Worm (Caenorhabditis elegans) whole organism, L1 larva: ENCODE measurements around the gene cyp-13A10.

Experiments used
- ama-1 ChIP-seq: fragments of 150-350 bp; optimal IDR thresholded peaks from 2 replicates; lab custom pipeline; 2014
- ceh-8 ChIP-seq: fragments of 200-800 bp; sonication (Bioruptor generic); optimal IDR thresholded peaks from 2 replicates; lab custom pipeline; 2018; ENCODE audit warnings: mild to moderate bottlenecking, missing genetic modification characterization, moderate library complexity, missing compliant biosample characterization
- ceh-82 ChIP-seq, 3 experiments: fragments of 150-350 bp in 1 of 3; sonication (generic microtip) in 2 of 3; optimal IDR thresholded peaks; 2 replicates each; lab custom pipeline; 2014 to 2017; ENCODE audit warnings: missing biosample characterization in 3 of 3, missing genetic modification characterization in 3 of 3
- dpl-1 ChIP-seq, 3 experiments: fragments of 150-350 bp in 2 of 3; sonication (generic microtip) in 1 of 3; optimal IDR thresholded peaks; 2 replicates each; lab custom pipeline; 2014 to 2017; ENCODE audit warnings: missing biosample characterization in 3 of 3, missing genetic modification characterization in 3 of 3, missing genetic modification reagents in 3 of 3
- elt-2 ChIP-seq: sonication (generic microtip); optimal IDR thresholded peaks from 2 replicates; lab custom pipeline; 2016; ENCODE audit warnings: missing genetic modification characterization, mild to moderate bottlenecking, inconsistent platforms, missing compliant biosample characterization, missing genetic modification reagents
- elt-3 ChIP-seq, 6 experiments: fragments of 150-350 bp in 1 of 6; sonication (generic microtip); optimal IDR thresholded peaks; 2 replicates each; lab custom pipeline; 2017 to 2018; ENCODE audit warnings: missing biosample characterization in 6 of 6, missing genetic modification characterization in 6 of 6, inconsistent platforms in 1 of 6
- grh-1 ChIP-seq: fragments of 200-800 bp; sonication (Bioruptor generic); IDR thresholded peaks from 2 replicates; pipeline ENCODE4 v1.3.6; 2022; ENCODE audit warnings: missing genetic modification reagents, missing genetic modification characterization, missing compliant biosample characterization
- jun-1 ChIP-seq: fragments of 150-350 bp; optimal IDR thresholded peaks from 2 replicates; lab custom pipeline; 2014; ENCODE audit warnings: missing biosample characterization, missing genetic modification reagents, missing genetic modification characterization
- lin-39 ChIP-seq: fragments of 150-350 bp; optimal IDR thresholded peaks from 2 replicates; lab custom pipeline; 2014; ENCODE audit warnings: missing biosample characterization, missing genetic modification reagents, missing genetic modification characterization
- mep-1 ChIP-seq: fragments of 150-350 bp; optimal IDR thresholded peaks from 2 replicates; lab custom pipeline; 2014; ENCODE audit warnings: missing biosample characterization, missing genetic modification characterization
- nhr-237 ChIP-seq: fragments of 150-350 bp; optimal IDR thresholded peaks from 2 replicates; lab custom pipeline; 2014; ENCODE audit warnings: missing biosample characterization, missing genetic modification characterization
- pqm-1 ChIP-seq: sonication (generic microtip); optimal IDR thresholded peaks from 3 replicates; lab custom pipeline; 2017; ENCODE audit warnings: missing biosample characterization, missing genetic modification characterization
- sox-4 ChIP-seq: sonication (generic microtip); optimal IDR thresholded peaks from 2 replicates; lab custom pipeline; 2016; ENCODE audit warnings: missing genetic modification characterization, missing compliant biosample characterization
- unc-62 ChIP-seq: fragments of 150-350 bp; optimal IDR thresholded peaks from 2 replicates; lab custom pipeline; 2014; ENCODE audit warnings: missing biosample characterization, missing genetic modification reagents, missing genetic modification characterization

DNA sequence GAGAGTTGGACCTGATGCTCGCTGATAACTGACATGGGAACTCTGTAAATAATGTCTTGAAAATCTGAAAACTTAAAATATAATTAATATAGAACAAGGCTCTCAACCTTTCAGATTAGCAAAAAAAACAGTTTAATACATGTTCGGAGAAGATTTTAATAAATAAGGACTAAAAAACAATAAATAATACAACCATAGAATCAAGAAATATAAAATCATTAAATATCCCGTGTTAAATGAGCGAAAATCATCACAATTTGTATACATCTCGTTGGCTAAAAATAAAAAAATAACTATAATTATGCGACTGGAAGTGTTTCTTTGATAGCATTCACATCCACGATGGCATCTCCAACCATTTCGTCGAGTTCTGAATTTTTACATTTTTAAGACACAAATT lies 42.1 kb upstream of the cyp-13A10 start, which contains the start of gene Y53C12A.10:
- TF ChIP-seq mep-1 (tag; lab: Kevin White, UChicago) (no peak), pqm-1 (no peak), grh-1 (no peak), jun-1 (tag; lab: Kevin White, UChicago) (no peak), unc-62 (no peak), ceh-82 (tag; optimal IDR thresholded peaks at IDR 0.05; lab: Kevin White, UChicago) (no peak), nhr-237 (tag; lab: Kevin White, UChicago) (no peak), elt-3 (tag; optimal IDR thresholded peaks at IDR 0.05; lab: Kevin White, UChicago) (no peak), ceh-8 (GFP tag; lab: Kevin White, UChicago) (no peak), sox-4 (no peak), ama-1 (lab: Kevin White, UChicago) (no peak), dpl-1 (GFP tag; optimal IDR thresholded peaks at IDR 0.05; lab: Kevin White, UChicago) (no peak), lin-39 (tag; lab: Kevin White, UChicago) (no peak), elt-2 (no peak)
